Worm (Caenorhabditis elegans) whole organism, mixed stage, embryonic: ENCODE results near the gene C06A12.8.

ENCODE experiments used
- nhr-28 ChIP-seq: fragments of 150-350 bp; optimal IDR thresholded peaks from 2 replicates; lab custom pipeline; 2014; ENCODE audit warnings: missing biosample characterization, missing genetic modification characterization
- nhr-76 ChIP-seq: sonication (generic microtip); optimal IDR thresholded peaks from 2 replicates; lab custom pipeline; 2017; ENCODE audit warnings: missing biosample characterization, missing genetic modification characterization
- unc-120 ChIP-seq: sonication (generic microtip); optimal IDR thresholded peaks from 2 replicates; lab custom pipeline; 2017; ENCODE audit warnings: missing genetic modification characterization, missing compliant biosample characterization; ENCODE audit not compliant: poor library complexity, severe bottlenecking
- unc-39 ChIP-seq: fragments of 150-350 bp; optimal IDR thresholded peaks from 2 replicates; lab custom pipeline; 2014; ENCODE audit warnings: missing biosample characterization, missing genetic modification characterization
- unc-62 ChIP-seq: fragments of 150-350 bp; optimal IDR thresholded peaks from 2 replicates; lab custom pipeline; 2014; ENCODE audit warnings: missing biosample characterization, missing genetic modification reagents, missing genetic modification characterization

DNA sequence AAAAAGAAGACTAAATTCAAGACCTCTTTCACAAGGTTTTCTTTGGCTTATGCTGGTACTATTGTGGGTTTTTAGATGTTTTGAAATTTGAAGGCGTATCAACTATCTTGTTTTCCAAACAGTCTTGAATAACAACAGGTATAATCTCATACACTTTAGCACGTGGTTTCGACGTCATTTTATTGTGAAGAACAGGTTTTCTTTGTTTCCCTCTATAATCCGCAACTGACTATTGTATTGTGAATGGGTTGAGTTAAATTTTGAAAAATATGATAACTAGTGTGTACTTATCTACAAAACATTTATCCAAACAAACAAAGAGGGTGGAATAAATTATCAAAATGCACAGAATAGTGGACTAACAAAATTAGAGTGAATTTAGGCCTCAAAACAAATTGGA, 4.1 kb downstream of the C06A12.8 start:
- TF ChIP-seq unc-62 (GFP tag; lab: Kevin White, UChicago), result no peak
- TF ChIP-seq nhr-28 (tag; lab: Kevin White, UChicago), result no peak
- no peak for TF ChIP-seq nhr-76 (tag; lab: Kevin White, UChicago)
- TF ChIP-seq unc-120 (tag; lab: Kevin White, UChicago), result no peak
- TF ChIP-seq unc-39, result no peak
